Fruit fly (Drosophila melanogaster) whole organism, wandering third instar larva: Measurements from ENCODE around the gene Osbp.

Experiments
- Dfd ChIP-seq: fragments of >200 bp; optimal IDR thresholded peaks from 2 replicates; lab custom pipeline; 2017; ENCODE audit warnings: missing biosample characterization, missing genetic modification characterization
- GATAd ChIP-seq: sonication (Bioruptor generic); optimal IDR thresholded peaks from 2 replicates; lab custom pipeline; 2016; ENCODE audit warnings: missing biosample characterization, missing genetic modification characterization
- Hr83 ChIP-seq: fragments of 200-300 bp; sonication (Bioruptor generic); optimal IDR thresholded peaks from 2 replicates; lab custom pipeline; 2016; ENCODE audit warnings: missing biosample characterization, mild to moderate bottlenecking, missing genetic modification characterization, moderate library complexity; ENCODE audit not compliant: poor library complexity, severe bottlenecking
- OdsH ChIP-seq: fragments of 200-800 bp; sonication (Bioruptor generic); optimal IDR thresholded peaks from 2 replicates; lab custom pipeline; 2016; ENCODE audit warnings: missing biosample characterization, mild to moderate bottlenecking, missing genetic modification characterization
- Rel ChIP-seq, 2 experiments: fragments of 200-800 bp; sonication (Bioruptor generic) in 1 of 2; optimal IDR thresholded peaks; 2 replicates in 1 of 2; 3 replicates in 1 of 2; lab custom pipeline; 2016 to 2019; ENCODE audit warnings: mild to moderate bottlenecking in 2 of 2, missing biosample characterization in 2 of 2, missing genetic modification characterization in 2 of 2, moderate library complexity in 1 of 2
- brk ChIP-seq: fragments of 200-800 bp; sonication (Bioruptor generic); optimal IDR thresholded peaks from 2 replicates; lab custom pipeline; 2016; ENCODE audit warnings: missing biosample characterization, mild to moderate bottlenecking, missing genetic modification characterization
- dmrt93B ChIP-seq: fragments of 200-800 bp; sonication (Bioruptor generic); optimal IDR thresholded peaks from 2 replicates; lab custom pipeline; 2018; ENCODE audit warnings: missing biosample characterization, mild to moderate bottlenecking, missing genetic modification characterization
- dsf ChIP-seq: sonication (Bioruptor generic); optimal IDR thresholded peaks from 2 replicates; lab custom pipeline; 2016; ENCODE audit warnings: missing biosample characterization, missing genetic modification characterization, borderline replicate concordance
- h ChIP-seq: fragments of 200-800 bp; sonication (Bioruptor generic); optimal IDR thresholded peaks from 3 replicates; lab custom pipeline; 2016; ENCODE audit warnings: missing biosample characterization, mild to moderate bottlenecking, missing genetic modification characterization
- psq ChIP-seq: fragments of 200-800 bp; sonication (Bioruptor generic); optimal IDR thresholded peaks from 3 replicates; lab custom pipeline; 2017; ENCODE audit warnings: missing biosample characterization, mild to moderate bottlenecking, missing genetic modification characterization, moderate library complexity
- usp ChIP-seq: fragments of >200 bp; optimal IDR thresholded peaks from 2 replicates; lab custom pipeline; 2017; ENCODE audit warnings: missing biosample characterization, missing genetic modification characterization
- woc ChIP-seq: sonication (Bioruptor generic); optimal IDR thresholded peaks from 2 replicates; lab custom pipeline; 2016; ENCODE audit warnings: missing biosample characterization, mild to moderate bottlenecking, missing genetic modification characterization

- TF ChIP-seq Dfd (no peak), dmrt93B (GFP tag; lab: Kevin White, UChicago) (no peak), usp (GFP tag; lab: Kevin White, UChicago) (no peak), woc (no peak), Rel (GFP tag; optimal IDR thresholded peaks at IDR 0.05; lab: Kevin White, UChicago) (no peak), Rel (tag; optimal IDR thresholded peaks at IDR 0.05; lab: Kevin White, UChicago) (no peak), h (no peak), GATAd (GFP tag; lab: Kevin White, UChicago) (no peak), OdsH (GFP tag; lab: Kevin White, UChicago) (no peak), dsf (GFP tag; lab: Kevin White, UChicago) (no peak), brk (no peak), psq (GFP tag; lab: Kevin White, UChicago) (no peak), Hr83 (GFP tag; lab: Kevin White, UChicago) (no peak)
These were observed 23.2 kb downstream of the Osbp start for dm6 chr3R:24914864-24915263.
